Fruit fly (Drosophila melanogaster): Measurements from ENCODE around the gene CG7126.

CG7126 gene

DNA sequence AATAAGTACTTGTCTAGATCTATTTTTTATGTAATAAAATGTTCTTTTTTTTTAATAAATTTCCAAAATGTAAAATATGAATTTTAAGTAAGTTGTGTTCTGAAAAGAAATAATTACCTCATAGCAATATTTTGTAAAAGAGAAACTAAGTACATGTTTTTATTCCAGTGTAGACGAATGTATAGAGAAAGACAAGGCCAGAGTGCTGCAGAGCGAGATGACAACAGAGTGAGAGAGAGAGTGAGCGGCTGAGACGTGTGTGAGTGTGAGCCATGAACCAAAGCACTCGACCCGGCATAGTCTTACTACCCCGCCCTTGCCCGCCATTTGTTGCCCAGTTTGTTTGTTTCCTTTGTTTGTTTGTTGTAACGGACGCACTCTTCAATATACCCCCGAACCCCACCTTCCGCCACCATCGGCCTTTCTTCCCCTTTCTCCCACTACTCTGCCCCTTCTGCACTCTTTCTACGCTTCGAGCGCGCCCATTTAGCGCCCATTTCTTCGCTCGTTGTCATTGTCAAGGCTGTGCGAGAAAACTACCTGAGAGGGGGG lies 8.8 kb upstream of the CG7126 start (continued):
- TF ChIP-seq Xrp1 (GFP tag; IDR thresholded peaks at IDR 0.05) (peak; percentile 65), Abd-B (GFP tag; optimal IDR thresholded peaks at IDR 0.05) (peak; percentile 10), sr (GFP tag; IDR thresholded peaks at IDR 0.05) (peak; percentile 30; the same call in 1 of the 3 replicates), tap (tag; optimal IDR thresholded peaks at IDR 0.05) (no peak), Pdp1 (GFP tag; optimal IDR thresholded peaks at IDR 0.05) (peak; percentile 17 to 30), NFAT (GFP tag; IDR thresholded peaks at IDR 0.05) (peak; percentile 57), chif (GFP tag; optimal IDR thresholded peaks at IDR 0.05) (peak in 1 of 2 experiments; percentile 2), lmd (GFP tag; IDR thresholded peaks at IDR 0.05) (no peak), CG1233 (GFP tag; optimal IDR thresholded peaks at IDR 0.05) (peak; percentile 1), CG17385 (GFP tag; optimal IDR thresholded peaks at IDR 0.05) (peak; percentile 14), aop (GFP tag; IDR thresholded peaks at IDR 0.05) (peak; percentile 84; the same call in 1 of the 2 replicates), CG14710 (tag; optimal IDR thresholded peaks at IDR 0.05) (peak; percentile 62), trh (GFP tag; optimal IDR thresholded peaks at IDR 0.05) (peak; percentile 28), chinmo (GFP tag; IDR thresholded peaks at IDR 0.05; ENCODE audit: partially characterized antibody) (peak; percentile 78; the same call in 2 of the 4 replicates), CG11093 (GFP tag; IDR thresholded peaks at IDR 0.05) (peak; percentile 61; the same call in 1 of the 3 replicates), dimm (GFP tag; IDR thresholded peaks at IDR 0.05) (no peak), Hand (GFP tag; optimal IDR thresholded peaks at IDR 0.05) (peak; percentile 4), vvl (GFP tag; IDR thresholded peaks at IDR 0.05) (peak; percentile 81), ap (GFP tag; IDR thresholded peaks at IDR 0.05) (no peak), CG2712 (tag; optimal IDR thresholded peaks at IDR 0.05) (peak; percentile 70), CG4854 (GFP tag; optimal IDR thresholded peaks at IDR 0.05) (no peak), CG2120 (GFP tag; optimal IDR thresholded peaks at IDR 0.05) (peak; percentile 11), nerfin-1 (tag; optimal IDR thresholded peaks at IDR 0.05) (peak; percentile 44), CG13424 (tag; optimal IDR thresholded peaks at IDR 0.05) (peak; percentile 71), dmrt99B (tag; optimal IDR thresholded peaks at IDR 0.05) (peak; percentile 64), CG17328 (GFP tag; IDR thresholded peaks at IDR 0.05) (peak; percentile 35; the same call in 1 of the 2 replicates), az2 (GFP tag; optimal IDR thresholded peaks at IDR 0.05) (peak; percentile 14), run (tag; optimal IDR thresholded peaks at IDR 0.05) (peak; percentile 9), CG1603 (tag; optimal IDR thresholded peaks at IDR 0.05) (peak; percentile 79), Nf-YC (tag; optimal IDR thresholded peaks at IDR 0.05) (peak; percentile 71), CG10462 (GFP tag; optimal IDR thresholded peaks at IDR 0.05) (no peak), dmrt11E (tag; optimal IDR thresholded peaks at IDR 0.05) (peak; percentile 72), wek (GFP tag; optimal IDR thresholded peaks at IDR 0.05) (peak; percentile 68), gem (tag; optimal IDR thresholded peaks at IDR 0.05) (peak; percentile 83), CG7786 (GFP tag; optimal IDR thresholded peaks at IDR 0.05) (peak; percentile 12), CG11560 (tag; IDR thresholded peaks at IDR 0.05) (0 out of 3 replicates have a peak, but pooled peaks have one; percentile 36), CG33213 (GFP tag; optimal IDR thresholded peaks at IDR 0.05) (peak; percentile 8), psq (GFP tag; optimal IDR thresholded peaks at IDR 0.05) (peak; percentile 87), pum (GFP tag; optimal IDR thresholded peaks at IDR 0.05) (peak; percentile 14), stwl (tag; optimal IDR thresholded peaks at IDR 0.05) (no peak), CG17568 (GFP tag; optimal IDR thresholded peaks at IDR 0.05) (peak; percentile 53), sna (GFP tag; IDR thresholded peaks at IDR 0.05; ENCODE audit: partially characterized antibody) (no peak), twi (tag; optimal IDR thresholded peaks at IDR 0.05) (peak; percentile 17), CG7556 (GFP tag; optimal IDR thresholded peaks at IDR 0.05) (peak; percentile 93), Gug (GFP tag; IDR thresholded peaks at IDR 0.05) (no peak; the same call in 3 of the 4 replicates), CG4617 (GFP tag; optimal IDR thresholded peaks at IDR 0.05; ENCODE audit: borderline replicate concordance) (no peak), Deaf1 (tag; optimal IDR thresholded peaks at IDR 0.05) (peak; percentile 21), CG17186 (GFP tag; optimal IDR thresholded peaks at IDR 0.05) (peak; percentile 44), CG4707 (GFP tag; optimal IDR thresholded peaks at IDR 0.05) (peak; percentile 54)
